Fruit fly (Drosophila melanogaster) whole organism, prepupa: Measurements from ENCODE around the gene CG31089.

ENCODE experiments used
- Blimp-1 ChIP-seq: fragments of 200-800 bp; sonication (Bioruptor generic); optimal IDR thresholded peaks from 3 replicates; lab custom pipeline; 2017; ENCODE audit warnings: missing biosample characterization, missing genetic modification characterization, mild to moderate bottlenecking, moderate library complexity, missing genetic modification reagents
- CG10631 ChIP-seq: fragments of 200-800 bp; sonication (Bioruptor generic); optimal IDR thresholded peaks from 2 replicates; lab custom pipeline; 2016; ENCODE audit warnings: missing biosample characterization, missing genetic modification characterization
- CG10669 ChIP-seq: fragments of 200-800 bp; sonication (Bioruptor generic); optimal IDR thresholded peaks from 3 replicates; lab custom pipeline; 2018; ENCODE audit warnings: missing biosample characterization, mild to moderate bottlenecking, missing genetic modification characterization, moderate library complexity
- CG11902 ChIP-seq: fragments of 200-800 bp; sonication (Bioruptor generic); optimal IDR thresholded peaks from 3 replicates; lab custom pipeline; 2016; ENCODE audit warnings: missing biosample characterization, missing genetic modification characterization
- CG15336 ChIP-seq: fragments of 200-800 bp; sonication (Bioruptor generic); IDR thresholded peaks from 2 replicates; pipeline ENCODE4 v1.3.6; 2022; ENCODE audit warnings: missing biosample characterization, missing genetic modification characterization
- CG16779 ChIP-seq: fragments of 200-800 bp; sonication (Bioruptor generic); optimal IDR thresholded peaks from 3 replicates; lab custom pipeline; 2017; ENCODE audit warnings: missing biosample characterization, mild to moderate bottlenecking, missing genetic modification characterization
- CG3032 ChIP-seq: fragments of 200-800 bp; optimal IDR thresholded peaks from 2 replicates; lab custom pipeline; 2019; ENCODE audit warnings: missing biosample characterization, mild to moderate bottlenecking, missing genetic modification characterization, moderate library complexity
- CG32006 ChIP-seq: fragments of 200-800 bp; sonication (Bioruptor generic); optimal IDR thresholded peaks from 3 replicates; lab custom pipeline; 2017; ENCODE audit warnings: missing biosample characterization, mild to moderate bottlenecking, missing genetic modification characterization
- CG34406 ChIP-seq: fragments of 200-800 bp; sonication (Bioruptor generic); optimal IDR thresholded peaks from 3 replicates; lab custom pipeline; 2016; ENCODE audit warnings: missing biosample characterization, missing genetic modification characterization
- CG3919 ChIP-seq: fragments of 200-800 bp; sonication (Bioruptor generic); optimal IDR thresholded peaks from 3 replicates; lab custom pipeline; 2016; ENCODE audit warnings: missing biosample characterization, missing genetic modification characterization
- CG4318 ChIP-seq: fragments of 200-800 bp; sonication (Bioruptor generic); optimal IDR thresholded peaks from 3 replicates; lab custom pipeline; 2017; ENCODE audit warnings: missing biosample characterization, mild to moderate bottlenecking, missing genetic modification characterization
- CG6276 ChIP-seq: fragments of 200-800 bp; sonication (Bioruptor generic); optimal IDR thresholded peaks from 2 replicates; lab custom pipeline; 2017; ENCODE audit warnings: missing biosample characterization, mild to moderate bottlenecking, missing genetic modification characterization
- CG6808 ChIP-seq: fragments of 200-800 bp; sonication (Bioruptor generic); optimal IDR thresholded peaks from 3 replicates; lab custom pipeline; 2017; ENCODE audit warnings: missing biosample characterization, missing genetic modification characterization, mild to moderate bottlenecking, moderate library complexity, missing genetic modification reagents
- CG6854 ChIP-seq: fragments of 200-800 bp; sonication (Bioruptor generic); optimal IDR thresholded peaks from 2 replicates; lab custom pipeline; 2017; ENCODE audit warnings: missing biosample characterization, mild to moderate bottlenecking, missing genetic modification characterization
- CG8119 ChIP-seq: fragments of 200-800 bp; sonication (Bioruptor generic); IDR thresholded peaks from 3 replicates; pipeline ENCODE4 v1.3.6; 2022; ENCODE audit warnings: missing biosample characterization, missing genetic modification characterization
- CG8632 ChIP-seq: fragments of 200-800 bp; sonication (Bioruptor generic); optimal IDR thresholded peaks from 3 replicates; lab custom pipeline; 2016; ENCODE audit warnings: missing biosample characterization, missing genetic modification characterization
- Eip75B ChIP-seq: fragments of 200-800 bp; sonication (Bioruptor generic); optimal IDR thresholded peaks from 3 replicates; lab custom pipeline; 2016; ENCODE audit warnings: missing biosample characterization, missing genetic modification characterization
- Eip78C ChIP-seq: fragments of 200-800 bp; sonication (Bioruptor generic); peaks from one replicate; lab custom pipeline; 2016; ENCODE audit warnings: missing biosample characterization, missing genetic modification characterization
- Eip93F ChIP-seq: fragments of 200-800 bp; sonication (Bioruptor generic); optimal IDR thresholded peaks from 2 replicates; lab custom pipeline; 2016; ENCODE audit warnings: missing biosample characterization, mild to moderate bottlenecking, missing genetic modification characterization
- Ets21C ChIP-seq: fragments of 200-800 bp; sonication (Bioruptor generic); optimal IDR thresholded peaks from 3 replicates; lab custom pipeline; 2016; ENCODE audit warnings: missing biosample characterization, missing genetic modification characterization
- Ets96B ChIP-seq: fragments of 200-800 bp; optimal IDR thresholded peaks from 2 replicates; lab custom pipeline; 2019; ENCODE audit warnings: missing biosample characterization, mild to moderate bottlenecking, missing genetic modification characterization, moderate library complexity
- Hr39 ChIP-seq: fragments of 200-800 bp; sonication (Bioruptor generic); optimal IDR thresholded peaks from 2 replicates; lab custom pipeline; 2016; ENCODE audit warnings: missing biosample characterization, missing genetic modification characterization
- Hr4 ChIP-seq: fragments of 200-800 bp; sonication (Bioruptor generic); optimal IDR thresholded peaks from 3 replicates; lab custom pipeline; 2016; ENCODE audit warnings: missing biosample characterization, missing genetic modification characterization
- Lpt ChIP-seq: fragments of 200-800 bp; sonication (Bioruptor generic); optimal IDR thresholded peaks from 3 replicates; lab custom pipeline; 2016; ENCODE audit warnings: missing biosample characterization, missing genetic modification characterization
- OdsH ChIP-seq: fragments of 200-800 bp; sonication (Bioruptor generic); optimal IDR thresholded peaks from 3 replicates; lab custom pipeline; 2016; ENCODE audit warnings: missing biosample characterization, missing genetic modification characterization
- Smox ChIP-seq: fragments of 200-800 bp; sonication (Bioruptor generic); optimal IDR thresholded peaks from 3 replicates; lab custom pipeline; 2016; ENCODE audit warnings: missing biosample characterization, missing genetic modification characterization
- Sox102F ChIP-seq: fragments of 200-800 bp; sonication (Bioruptor generic); optimal IDR thresholded peaks from 2 replicates; lab custom pipeline; 2016; ENCODE audit warnings: missing biosample characterization, mild to moderate bottlenecking, missing genetic modification characterization
- Sox14 ChIP-seq: fragments of 200-800 bp; sonication (Bioruptor generic); optimal IDR thresholded peaks from 3 replicates; lab custom pipeline; 2016; ENCODE audit warnings: missing biosample characterization, missing genetic modification characterization
- achi ChIP-seq: fragments of 200-800 bp; sonication (Bioruptor generic); optimal IDR thresholded peaks from 3 replicates; lab custom pipeline; 2016; ENCODE audit warnings: missing biosample characterization, missing genetic modification characterization
- cyc ChIP-seq: fragments of 200-800 bp; sonication (Bioruptor generic); optimal IDR thresholded peaks from 3 replicates; lab custom pipeline; 2016; ENCODE audit warnings: missing biosample characterization, missing genetic modification characterization
- dac ChIP-seq: fragments of 200-800 bp; sonication (Bioruptor generic); optimal IDR thresholded peaks from 2 replicates; lab custom pipeline; 2017; ENCODE audit warnings: missing biosample characterization, mild to moderate bottlenecking, missing genetic modification characterization
- fd59A ChIP-seq: fragments of 200-800 bp; sonication (Bioruptor generic); optimal IDR thresholded peaks from 2 replicates; lab custom pipeline; 2017; ENCODE audit warnings: missing biosample characterization, mild to moderate bottlenecking, missing genetic modification characterization, missing genetic modification reagents
- fd85E ChIP-seq: fragments of 200-800 bp; sonication (Bioruptor generic); optimal IDR thresholded peaks from 3 replicates; lab custom pipeline; 2016; ENCODE audit warnings: missing biosample characterization, missing genetic modification characterization
- fkh ChIP-seq: fragments of 200-800 bp; sonication (Bioruptor generic); optimal IDR thresholded peaks from 3 replicates; lab custom pipeline; 2017; ENCODE audit warnings: missing biosample characterization, mild to moderate bottlenecking, missing genetic modification characterization, moderate library complexity
- lz ChIP-seq: fragments of 200-800 bp; sonication (Bioruptor generic); optimal IDR thresholded peaks from 3 replicates; lab custom pipeline; 2016; ENCODE audit warnings: missing biosample characterization, missing genetic modification characterization
- salr ChIP-seq, 2 experiments: fragments of 200-800 bp; sonication (Bioruptor generic); optimal IDR thresholded peaks; 3 replicates each; lab custom pipeline; 2016 to 2018; ENCODE audit warnings: missing biosample characterization in 2 of 2, missing genetic modification characterization in 2 of 2, mild to moderate bottlenecking in 1 of 2
- spab ChIP-seq: fragments of 200-800 bp; sonication (Bioruptor generic); optimal IDR thresholded peaks from 2 replicates; lab custom pipeline; 2017; ENCODE audit warnings: missing biosample characterization, mild to moderate bottlenecking, missing genetic modification characterization, missing genetic modification reagents
- ss ChIP-seq, 2 experiments: fragments of 200-800 bp; sonication (Bioruptor generic); optimal IDR thresholded peaks; 2 replicates in 1 of 2; 3 replicates in 1 of 2; lab custom pipeline; 2017 to 2018; ENCODE audit warnings: mild to moderate bottlenecking in 2 of 2, missing biosample characterization in 2 of 2, missing genetic modification characterization in 2 of 2, moderate library complexity in 1 of 2
- svp ChIP-seq: fragments of 200-800 bp; sonication (Bioruptor generic); peaks from one replicate; lab custom pipeline; 2016; ENCODE audit warnings: missing biosample characterization, missing genetic modification characterization

The CG31089 gene

DNA sequence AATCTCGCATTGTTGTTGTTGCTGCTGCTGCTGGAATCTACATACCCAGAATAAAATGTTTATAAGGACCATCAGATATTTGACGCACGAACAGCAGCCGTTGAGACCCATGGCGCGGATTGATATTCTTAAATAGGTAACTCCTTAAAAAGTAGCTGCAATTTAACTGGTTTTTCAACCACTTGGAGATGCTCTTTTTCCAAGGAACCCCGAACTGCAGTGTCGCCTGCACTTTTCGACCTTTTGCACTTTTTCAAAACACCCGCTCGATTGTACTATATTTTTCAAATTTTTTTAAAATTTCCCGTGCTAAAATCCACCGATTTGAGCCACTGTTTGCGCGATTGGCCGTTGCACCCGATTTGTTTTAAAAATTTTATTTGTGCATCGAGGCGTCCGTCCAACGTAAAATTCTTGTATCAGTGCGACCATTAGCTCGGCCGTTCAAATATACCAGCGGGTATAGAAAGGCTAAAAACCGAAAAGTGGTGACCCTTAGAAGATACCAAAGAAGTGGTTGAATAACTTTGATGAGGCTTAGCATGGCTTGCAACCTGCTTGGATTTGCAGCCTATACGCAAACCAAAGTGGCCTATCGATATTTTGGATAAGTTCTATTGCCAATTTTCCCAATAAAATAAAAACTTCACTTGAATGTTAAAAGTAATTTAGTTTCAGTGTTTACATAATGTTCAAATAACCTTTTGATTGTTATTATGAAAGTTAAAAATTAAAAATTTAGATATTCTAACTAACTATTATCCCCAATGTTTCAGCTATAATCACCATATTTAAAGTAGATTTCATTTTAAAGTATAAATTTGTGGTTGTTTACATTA is 21.3 kb upstream of the CG31089 start, which contains the start of gene Tsp96F (continued):
- TF ChIP-seq CG32006 (GFP tag; lab: Kevin White, UChicago), result no peak
- no peak for TF ChIP-seq Hr39 (GFP tag; lab: Kevin White, UChicago)

DNA sequence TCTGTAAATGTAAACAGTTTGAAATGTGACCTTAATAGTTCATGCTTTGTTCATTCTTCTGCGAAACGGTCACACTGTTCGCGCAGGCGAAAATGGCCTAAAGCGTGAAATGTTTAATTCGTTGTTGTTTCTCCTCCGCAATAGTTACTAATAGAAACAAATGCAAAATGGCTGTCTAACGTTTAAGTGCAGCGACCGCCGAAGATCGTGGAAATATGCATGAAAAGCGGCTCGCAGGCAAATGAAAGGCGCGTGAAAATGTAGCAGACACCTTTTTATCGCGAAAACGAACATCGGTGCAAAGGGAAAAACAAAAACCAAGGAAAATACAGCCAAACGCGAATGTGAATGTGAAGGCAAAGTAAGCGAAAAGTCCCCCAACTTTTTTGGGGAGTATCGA is 20.5 kb upstream of the CG31089 start, which contains the start of gene SppL:
SppL (plus strand) TSS at position 70 of the 400 bp plus-strand sequence.
- TF ChIP-seq Eip93F (GFP tag; lab: Kevin White, UChicago) (no peak), Eip75B (GFP tag; lab: Kevin White, UChicago) (no peak), CG8632 (GFP tag; lab: Kevin White, UChicago) (no peak), CG3919 (GFP tag; lab: Kevin White, UChicago) (no peak), fd85E (no peak), OdsH (GFP tag; lab: Kevin White, UChicago) (no peak), CG15336 (GFP tag; lab: Robert Waterston, UW) (no peak), ss (GFP tag; optimal IDR thresholded peaks at IDR 0.05; lab: Kevin White, UChicago) (no peak), Sox102F (no peak), svp (no peak), CG16779 (tag; lab: Kevin White, UChicago) (no peak), Lpt (no peak), CG6854 (GFP tag; lab: Kevin White, UChicago) (peak; percentile 18), Ets96B (tag; lab: Kevin White, UChicago) (no peak), lz (GFP tag; lab: Kevin White, UChicago) (no peak), Sox14 (GFP tag; lab: Kevin White, UChicago) (peak; percentile 73), CG32006 (GFP tag; lab: Kevin White, UChicago) (no peak), Smox (GFP tag; lab: Kevin White, UChicago) (no peak), fkh (GFP tag; lab: Kevin White, UChicago) (peak; percentile 83), Hr4 (GFP tag; lab: Kevin White, UChicago) (no peak), CG11902 (no peak), spab (no peak)

DNA sequence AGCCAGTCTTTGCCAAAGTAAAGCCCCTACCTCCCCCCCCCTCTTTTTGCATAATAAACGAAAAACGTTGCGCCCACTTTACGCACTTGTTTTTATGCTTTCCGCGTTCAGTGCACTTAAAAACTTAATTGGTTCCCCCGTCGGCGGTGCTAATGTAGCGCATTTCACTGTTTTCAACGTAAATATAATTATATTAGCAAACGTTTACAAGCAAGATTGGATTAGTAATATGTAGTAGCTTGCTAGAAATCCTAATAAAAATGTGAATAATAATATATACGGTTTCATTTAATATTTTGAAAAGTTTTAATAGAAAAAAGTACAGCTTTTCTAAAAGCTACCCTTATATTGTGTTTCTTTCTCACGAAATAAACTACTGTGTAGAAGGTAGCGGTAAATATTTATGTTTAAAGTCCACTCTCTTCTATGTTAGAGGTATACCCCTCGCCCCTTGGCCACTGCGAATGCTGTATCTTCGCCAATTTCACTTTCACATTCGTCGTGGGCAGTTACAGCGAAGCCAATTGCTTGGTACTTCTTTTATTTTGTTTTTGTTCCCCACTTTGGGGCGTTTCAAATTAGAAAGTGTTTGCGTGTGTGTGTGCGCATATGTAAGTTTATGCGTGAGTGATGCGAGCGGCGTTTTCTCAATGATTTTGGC is 19.7 kb upstream of the CG31089 start:
- TF ChIP-seq CG8119 (GFP tag; lab: Robert Waterston, UW) (peak; percentile 45; the same call in 2 of the 3 replicates), OdsH (GFP tag; lab: Kevin White, UChicago) (no peak), salr (GFP tag; optimal IDR thresholded peaks at IDR 0.05; lab: Kevin White, UChicago) (peak in 1 of 2 experiments; percentile 3), CG32006 (GFP tag; lab: Kevin White, UChicago) (peak; percentile 70), Smox (GFP tag; lab: Kevin White, UChicago) (no peak), Hr4 (GFP tag; lab: Kevin White, UChicago) (peak; percentile 47), CG6276 (GFP tag; lab: Kevin White, UChicago) (peak; percentile 50), CG4318 (GFP tag; lab: Kevin White, UChicago) (peak; percentile 39), Eip78C (GFP tag; lab: Kevin White, UChicago) (peak; percentile 58), CG3919 (GFP tag; lab: Kevin White, UChicago) (no peak), achi (peak; percentile 8)

DNA sequence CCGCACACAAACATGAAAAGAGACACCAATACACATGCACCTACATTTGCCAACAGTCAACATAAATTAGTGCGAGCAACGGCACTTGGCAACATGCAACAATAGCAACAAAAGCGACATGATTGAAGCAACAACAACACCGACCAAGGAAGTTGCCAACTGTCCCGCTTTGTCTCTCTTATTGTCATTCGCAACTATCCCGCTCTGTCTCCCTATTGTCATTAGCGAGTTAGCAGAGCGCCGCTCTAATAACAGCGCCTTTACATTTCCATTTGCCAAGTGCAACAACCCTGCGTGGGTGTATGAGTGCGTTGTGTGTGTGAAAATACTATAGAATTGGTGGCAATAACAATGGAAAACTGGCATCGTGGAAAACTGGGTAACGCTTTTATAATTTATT is 18.6 kb upstream of the CG31089 start:
- TF ChIP-seq CG11902 (no peak), fkh (GFP tag; lab: Kevin White, UChicago) (peak; percentile 6)

DNA sequence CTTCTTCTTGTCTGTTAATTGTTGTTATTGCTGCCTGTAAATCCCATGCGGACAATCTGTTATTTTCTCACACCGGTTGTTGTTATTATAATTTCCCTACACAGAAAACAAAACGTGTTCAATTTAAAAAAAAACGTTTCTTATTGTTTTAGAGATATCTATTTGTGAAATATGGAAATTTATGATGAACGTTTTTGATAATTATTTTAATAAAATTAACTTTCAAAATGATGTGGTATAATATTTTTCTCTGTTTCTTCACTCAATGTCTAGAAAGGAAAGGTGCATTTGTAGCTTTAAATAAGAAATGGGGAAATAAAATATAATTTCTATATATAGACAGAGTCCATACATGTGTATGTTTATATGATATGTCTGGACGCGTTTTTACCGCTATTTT is 18.1 kb upstream of the CG31089 start:
- TF ChIP-seq dac (GFP tag; lab: Kevin White, UChicago), result no peak
- no peak for TF ChIP-seq Ets21C (GFP tag; lab: Kevin White, UChicago)
- TF ChIP-seq CG10631 (GFP tag; lab: Kevin White, UChicago), result no peak
- TF ChIP-seq Lpt, result no peak
- no peak for TF ChIP-seq CG6808 (GFP tag; lab: Kevin White, UChicago)
- peak; percentile 25 for TF ChIP-seq lz (GFP tag; lab: Kevin White, UChicago)
- TF ChIP-seq fkh (GFP tag; lab: Kevin White, UChicago), result no peak
- no peak for TF ChIP-seq CG34406 (GFP tag; lab: Kevin White, UChicago)
- no peak for TF ChIP-seq CG16779 (tag; lab: Kevin White, UChicago)
- TF ChIP-seq fd85E, result no peak
- TF ChIP-seq cyc (GFP tag; lab: Kevin White, UChicago), result peak; percentile 31
- peak; percentile 31 for TF ChIP-seq Ets96B (tag; lab: Kevin White, UChicago)
- no peak for TF ChIP-seq ss (GFP tag; optimal IDR thresholded peaks at IDR 0.05; lab: Kevin White, UChicago)
- TF ChIP-seq CG6276 (GFP tag; lab: Kevin White, UChicago), result peak; percentile 66
- peak; percentile 15 for TF ChIP-seq CG10669 (GFP tag; lab: Kevin White, UChicago)
- TF ChIP-seq CG3919 (GFP tag; lab: Kevin White, UChicago), result no peak
- TF ChIP-seq CG11902, result no peak
- no peak for TF ChIP-seq fd59A (GFP tag; lab: Kevin White, UChicago)
- no peak for TF ChIP-seq Blimp-1 (GFP tag; lab: Kevin White, UChicago)
- peak; percentile 26 for TF ChIP-seq CG3032 (tag; lab: Kevin White, UChicago)
